Worm (Caenorhabditis elegans): ENCODE measurements around the gene srbc-65.
A peak's percentile ranks its signal among the peaks of the same experiment; 100 is the strongest.

srbc-65 gene

ce11 chrV:16592947-16593791, 42.4 kb downstream of the srbc-65 start (continued):
- TF ChIP-seq unc-62 (GFP tag; optimal IDR thresholded peaks at IDR 0.05 in 1 of 2) (peak; percentile 2 to 84), unc-62 (tag; optimal IDR thresholded peaks at IDR 0.05) (no peak), T20F7.1 (GFP tag; optimal IDR thresholded peaks at IDR 0.05) (peak; percentile 32), aly-2 (tag; optimal IDR thresholded peaks at IDR 0.05) (no peak), lin-38 (GFP tag; IDR thresholded peaks at IDR 0.05) (0 out of 2 replicates have a peak, but pooled peaks have one; percentile 22), daf-19 (GFP tag; conservative IDR thresholded peaks at IDR 0.05) (no peak), nhr-77 (tag; optimal IDR thresholded peaks at IDR 0.05) (peak; percentile 37), mes-2 (tag; optimal IDR thresholded peaks at IDR 0.05; ENCODE audit: poor library complexity, severe bottlenecking) (no peak), gei-8 (GFP tag; optimal IDR thresholded peaks at IDR 0.05) (no peak), ZK337.2 (GFP tag; IDR thresholded peaks at IDR 0.05) (no peak), hlh-11 (tag; optimal IDR thresholded peaks at IDR 0.05) (peak; percentile 63), nhr-10 (tag; optimal IDR thresholded peaks at IDR 0.05) (no peak), lin-1 (GFP tag; IDR thresholded peaks at IDR 0.05) (peak; percentile 40; the same call in 1 of the 2 replicates), zip-2 (tag; optimal IDR thresholded peaks at IDR 0.05) (no peak), duxl-1 (tag; optimal IDR thresholded peaks at IDR 0.05; ENCODE audit: poor library complexity) (no peak), hmg-1.1 (GFP tag; IDR thresholded peaks at IDR 0.05) (no peak), fos-1 (tag; optimal IDR thresholded peaks at IDR 0.05) (no peak)

ce11 chrV:16593792-16594059, 42.9 kb downstream of the srbc-65 start:
- TF ChIP-seq hmg-1.1 (GFP tag; IDR thresholded peaks at IDR 0.05) = no peak
- no peak for TF ChIP-seq zfp-2 (tag; optimal IDR thresholded peaks at IDR 0.05)
- no peak for TF ChIP-seq madf-9 (GFP tag; conservative IDR thresholded peaks at IDR 0.05)
- no peak for TF ChIP-seq F44E2.7 (GFP tag; IDR thresholded peaks at IDR 0.05)
- peak; percentile 21; the same call in 1 of the 2 replicates for TF ChIP-seq zfp-3 (GFP tag; conservative IDR thresholded peaks at IDR 0.05)
- TF ChIP-seq egl-43 (GFP tag; IDR thresholded peaks at IDR 0.05) = no peak
- no peak for TF ChIP-seq nhr-48 (tag; optimal IDR thresholded peaks at IDR 0.05)
- TF ChIP-seq lin-38 (GFP tag; IDR thresholded peaks at IDR 0.05) = no peak
- no peak for TF ChIP-seq Y75B8A.6 (GFP tag; IDR thresholded peaks at IDR 0.05)
- TF ChIP-seq zip-11 (GFP tag; IDR thresholded peaks at IDR 0.05) = no peak
- no peak for TF ChIP-seq ama-1 (optimal IDR thresholded peaks at IDR 0.05)
- TF ChIP-seq dpl-1 (GFP tag; optimal IDR thresholded peaks at IDR 0.05) = no peak
- TF ChIP-seq F37D6.2 (tag; optimal IDR thresholded peaks at IDR 0.05) = no peak
- no peak for TF ChIP-seq aly-2 (tag; optimal IDR thresholded peaks at IDR 0.05)
- no peak for TF ChIP-seq madf-5 (GFP tag; IDR thresholded peaks at IDR 0.05)
- no peak for TF ChIP-seq zag-1 (tag; optimal IDR thresholded peaks at IDR 0.05)
- TF ChIP-seq unc-62 (GFP tag; optimal IDR thresholded peaks at IDR 0.05 in 1 of 2) = no peak
- no peak for TF ChIP-seq unc-62 (tag; optimal IDR thresholded peaks at IDR 0.05)
- TF ChIP-seq attf-4 (tag; optimal IDR thresholded peaks at IDR 0.05) = no peak
- TF ChIP-seq daf-16 (GFP tag; optimal IDR thresholded peaks at IDR 0.05) = no peak
- no peak for TF ChIP-seq daf-16 (tag; optimal IDR thresholded peaks at IDR 0.05)
- TF ChIP-seq dmd-8 (GFP tag; IDR thresholded peaks at IDR 0.05) = no peak
- TF ChIP-seq F49E8.2 (tag; optimal IDR thresholded peaks at IDR 0.05; ENCODE audit: borderline replicate concordance) = no peak
- no peak for TF ChIP-seq pha-4 (GFP tag; IDR thresholded peaks at IDR 0.05)
- no peak for TF ChIP-seq pha-4 (tag; optimal IDR thresholded peaks at IDR 0.05)
- no peak for TF ChIP-seq ztf-11 (tag; optimal IDR thresholded peaks at IDR 0.05)
- TF ChIP-seq nhr-10 (tag; optimal IDR thresholded peaks at IDR 0.05) = no peak
- TF ChIP-seq dmd-6 (GFP tag; IDR thresholded peaks at IDR 0.05) = 0 out of 2 replicates have a peak, but pooled peaks have one; percentile 3
- no peak for TF ChIP-seq nhr-25 (tag; optimal IDR thresholded peaks at IDR 0.05; ENCODE audit: borderline replicate concordance, insufficient read depth)
- no peak for TF ChIP-seq nhr-77 (tag; optimal IDR thresholded peaks at IDR 0.05)
- TF ChIP-seq tag-97 (GFP tag; IDR thresholded peaks at IDR 0.05) = no peak
- TF ChIP-seq sdz-12 (GFP tag; optimal IDR thresholded peaks at IDR 0.05) = peak; percentile 18
- TF ChIP-seq unc-39 (tag; optimal IDR thresholded peaks at IDR 0.05) = no peak
- TF ChIP-seq pqm-1 (tag; optimal IDR thresholded peaks at IDR 0.05) = no peak
- TF ChIP-seq set-16 (GFP tag; IDR thresholded peaks at IDR 0.05) = peak; percentile 67
- no peak for TF ChIP-seq hif-1 (tag; optimal IDR thresholded peaks at IDR 0.05)
